Worm (Caenorhabditis elegans): ENCODE measurements around the gene str-81.

DNA sequence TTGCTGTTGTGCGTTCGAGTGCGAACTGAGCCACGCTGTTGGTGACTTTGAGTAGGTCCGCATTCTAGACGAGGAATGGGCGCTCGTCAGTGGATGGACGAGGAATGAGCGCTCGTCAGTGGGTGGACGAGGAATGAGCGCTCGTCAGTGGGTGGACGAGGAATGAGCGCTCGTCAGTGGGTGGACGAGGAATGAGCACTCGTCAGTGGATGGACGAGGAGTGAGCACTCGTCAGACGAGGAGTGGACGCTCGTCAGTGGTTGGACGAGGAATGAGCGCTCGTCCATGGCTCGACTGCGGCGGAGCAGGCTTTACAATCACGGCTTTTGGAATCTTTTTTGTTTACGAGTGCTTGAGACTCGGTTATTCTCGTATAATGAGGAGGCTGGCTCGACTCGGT, 27.6 kb upstream of the str-81 start:
- TF ChIP-seq ama-1 (optimal IDR thresholded peaks at IDR 0.05) = no peak
- no peak for TF ChIP-seq flt-1 (GFP tag; IDR thresholded peaks at IDR 0.05)
- no peak for TF ChIP-seq B0310.2 (tag; optimal IDR thresholded peaks at IDR 0.05)
- no peak for TF ChIP-seq ets-7 (tag; optimal IDR thresholded peaks at IDR 0.05)
- TF ChIP-seq F13C5.2 (tag; optimal IDR thresholded peaks at IDR 0.05) = no peak
- no peak for TF ChIP-seq pes-1 (GFP tag; IDR thresholded peaks at IDR 0.05)
- no peak for TF ChIP-seq hmg-4 (GFP tag; optimal IDR thresholded peaks at IDR 0.05)
- TF ChIP-seq tbx-37 (GFP tag; conservative IDR thresholded peaks at IDR 0.05) = no peak
- no peak for TF ChIP-seq tbx-11 (GFP tag; IDR thresholded peaks at IDR 0.05)
- no peak for TF ChIP-seq sea-1 (GFP tag; conservative IDR thresholded peaks at IDR 0.05)
- TF ChIP-seq tra-4 (tag; optimal IDR thresholded peaks at IDR 0.05) = no peak
